Worm (Caenorhabditis elegans) whole organism, L1 larva: ENCODE measurements around the gene srsx-32.

ENCODE experiments used
- C34B4.2 ChIP-seq: sonication (generic microtip); optimal IDR thresholded peaks from 2 replicates; lab custom pipeline; 2017; ENCODE audit warnings: mild to moderate bottlenecking, missing genetic modification characterization, missing compliant biosample characterization
- F16B12.6 ChIP-seq: fragments of 150-350 bp; optimal IDR thresholded peaks from 2 replicates; lab custom pipeline; 2014; ENCODE audit warnings: missing biosample characterization, missing genetic modification characterization
- ama-1 ChIP-seq: fragments of 150-350 bp; optimal IDR thresholded peaks from 2 replicates; lab custom pipeline; 2014
- ceh-82 ChIP-seq, 3 experiments: fragments of 150-350 bp in 1 of 3; sonication (generic microtip) in 2 of 3; optimal IDR thresholded peaks; 2 replicates each; lab custom pipeline; 2014 to 2017; ENCODE audit warnings: missing biosample characterization in 3 of 3, missing genetic modification characterization in 3 of 3
- ceh-90 ChIP-seq: sonication (generic microtip); optimal IDR thresholded peaks from 2 replicates; lab custom pipeline; 2016; ENCODE audit warnings: missing genetic modification characterization, missing compliant biosample characterization
- dpl-1 ChIP-seq, 3 experiments: fragments of 150-350 bp in 2 of 3; sonication (generic microtip) in 1 of 3; optimal IDR thresholded peaks; 2 replicates each; lab custom pipeline; 2014 to 2017; ENCODE audit warnings: missing biosample characterization in 3 of 3, missing genetic modification characterization in 3 of 3, missing genetic modification reagents in 3 of 3
- fkh-10 ChIP-seq: sonication (generic microtip); optimal IDR thresholded peaks from 2 replicates; lab custom pipeline; 2017; ENCODE audit warnings: missing biosample characterization, missing genetic modification reagents, missing genetic modification characterization
- fkh-4 ChIP-seq: sonication (generic microtip); optimal IDR thresholded peaks from 2 replicates; lab custom pipeline; 2016; ENCODE audit warnings: missing compliant biosample characterization, missing genetic modification characterization, borderline replicate concordance
- fos-1 ChIP-seq: fragments of 150-350 bp; optimal IDR thresholded peaks from 2 replicates; lab custom pipeline; 2014; ENCODE audit warnings: missing biosample characterization, missing genetic modification characterization
- grh-1 ChIP-seq: fragments of 200-800 bp; sonication (Bioruptor generic); IDR thresholded peaks from 2 replicates; pipeline ENCODE4 v1.3.6; 2022; ENCODE audit warnings: missing genetic modification reagents, missing genetic modification characterization, missing compliant biosample characterization
- hlh-17 ChIP-seq: fragments of 200-800 bp; sonication (Bioruptor generic); optimal IDR thresholded peaks from 2 replicates; lab custom pipeline; 2018; ENCODE audit warnings: missing genetic modification characterization, mild to moderate bottlenecking, missing compliant biosample characterization, moderate library complexity, borderline replicate concordance
- hlh-4 ChIP-seq: sonication (generic microtip); optimal IDR thresholded peaks from 2 replicates; lab custom pipeline; 2016; ENCODE audit warnings: mild to moderate bottlenecking, missing genetic modification characterization, missing compliant biosample characterization
- isw-1 ChIP-seq: fragments of 200-800 bp; sonication (Bioruptor generic); IDR thresholded peaks from 2 replicates; pipeline ENCODE4 v1.3.6; 2022; ENCODE audit warnings: missing genetic modification characterization, missing compliant biosample characterization
- jun-1 ChIP-seq: fragments of 150-350 bp; optimal IDR thresholded peaks from 2 replicates; lab custom pipeline; 2014; ENCODE audit warnings: missing biosample characterization, missing genetic modification reagents, missing genetic modification characterization
- lin-15B ChIP-seq: fragments of 150-350 bp; sonication (generic microtip); optimal IDR thresholded peaks from 3 replicates; lab custom pipeline; 2014; ENCODE audit warnings: missing biosample characterization, missing genetic modification characterization
- lin-35 ChIP-seq, 2 experiments: fragments of 150-350 bp; optimal IDR thresholded peaks; 2 replicates each; lab custom pipeline; 2014; ENCODE audit warnings: missing biosample characterization in 2 of 2, missing genetic modification characterization in 2 of 2, missing genetic modification reagents in 2 of 2
- lin-39 ChIP-seq: fragments of 150-350 bp; optimal IDR thresholded peaks from 2 replicates; lab custom pipeline; 2014; ENCODE audit warnings: missing biosample characterization, missing genetic modification reagents, missing genetic modification characterization
- lir-3 ChIP-seq: sonication (generic microtip); optimal IDR thresholded peaks from 2 replicates; lab custom pipeline; 2016; ENCODE audit warnings: mild to moderate bottlenecking, missing genetic modification characterization, moderate library complexity, missing compliant biosample characterization; ENCODE audit not compliant: poor library complexity
- mef-2 ChIP-seq: fragments of 150-350 bp; optimal IDR thresholded peaks from 2 replicates; lab custom pipeline; 2014; ENCODE audit warnings: missing biosample characterization, missing genetic modification characterization
- nhr-20 ChIP-seq: sonication (generic microtip); optimal IDR thresholded peaks from 2 replicates; lab custom pipeline; 2016; ENCODE audit warnings: mild to moderate bottlenecking, missing genetic modification characterization, missing compliant biosample characterization
- nhr-47 ChIP-seq: sonication (generic microtip); optimal IDR thresholded peaks from 2 replicates; lab custom pipeline; 2016; ENCODE audit warnings: mild to moderate bottlenecking, missing genetic modification characterization, moderate library complexity, missing compliant biosample characterization
- nhr-84 ChIP-seq: sonication (generic microtip); optimal IDR thresholded peaks from 2 replicates; lab custom pipeline; 2017; ENCODE audit warnings: missing biosample characterization, missing genetic modification characterization
- nhr-90 ChIP-seq: sonication (generic microtip); optimal IDR thresholded peaks from 2 replicates; lab custom pipeline; 2016; ENCODE audit warnings: mild to moderate bottlenecking, missing genetic modification characterization, missing compliant biosample characterization; ENCODE audit not compliant: poor library complexity
- pax-3 ChIP-seq: fragments of 200-800 bp; sonication (Bioruptor generic); optimal IDR thresholded peaks from 2 replicates; lab custom pipeline; 2018; ENCODE audit warnings: mild to moderate bottlenecking, missing genetic modification characterization, moderate library complexity, missing compliant biosample characterization
- rnt-1 ChIP-seq: sonication (generic microtip); optimal IDR thresholded peaks from 2 replicates; lab custom pipeline; 2016; ENCODE audit warnings: mild to moderate bottlenecking, missing genetic modification characterization, moderate library complexity, missing compliant biosample characterization
- skn-1 ChIP-seq: fragments of 150-350 bp; optimal IDR thresholded peaks from 2 replicates; lab custom pipeline; 2014; ENCODE audit warnings: missing biosample characterization, missing genetic modification characterization
- sox-4 ChIP-seq: sonication (generic microtip); optimal IDR thresholded peaks from 2 replicates; lab custom pipeline; 2016; ENCODE audit warnings: missing genetic modification characterization, missing compliant biosample characterization
- sptf-1 ChIP-seq: fragments of 150-350 bp; optimal IDR thresholded peaks from 2 replicates; lab custom pipeline; 2014; ENCODE audit warnings: missing biosample characterization, missing genetic modification characterization
- tlp-1 ChIP-seq: fragments of 150-350 bp; optimal IDR thresholded peaks from 2 replicates; lab custom pipeline; 2014; ENCODE audit warnings: missing biosample characterization, missing genetic modification characterization
- unc-130 ChIP-seq: fragments of 150-350 bp; optimal IDR thresholded peaks from 2 replicates; lab custom pipeline; 2017; ENCODE audit warnings: missing biosample characterization, missing genetic modification characterization, inconsistent platforms
- unc-30 ChIP-seq: sonication (generic microtip); optimal IDR thresholded peaks from 2 replicates; lab custom pipeline; 2017; ENCODE audit warnings: missing biosample characterization, missing genetic modification characterization
- unc-62 ChIP-seq: fragments of 150-350 bp; optimal IDR thresholded peaks from 2 replicates; lab custom pipeline; 2014; ENCODE audit warnings: missing biosample characterization, missing genetic modification reagents, missing genetic modification characterization
- unc-86 ChIP-seq: sonication (generic microtip); optimal IDR thresholded peaks from 2 replicates; lab custom pipeline; 2016; ENCODE audit warnings: missing genetic modification characterization, missing compliant biosample characterization
- vab-15 ChIP-seq: sonication (generic microtip); optimal IDR thresholded peaks from 2 replicates; lab custom pipeline; 2017; ENCODE audit warnings: missing genotype, mild to moderate bottlenecking, missing genetic modification characterization, missing compliant biosample characterization
- zip-4 ChIP-seq: fragments of 200-800 bp; sonication (Bioruptor generic); optimal IDR thresholded peaks from 2 replicates; lab custom pipeline; 2018; ENCODE audit warnings: mild to moderate bottlenecking, missing genetic modification characterization, moderate library complexity, missing compliant biosample characterization
- ztf-11 ChIP-seq, 2 experiments: sonication (generic microtip); optimal IDR thresholded peaks; 2 replicates each; lab custom pipeline; 2016 to 2017; ENCODE audit warnings: missing genetic modification characterization in 2 of 2, missing biosample characterization in 1 of 2, missing compliant biosample characterization in 1 of 2
- ztf-4 ChIP-seq: fragments of 150-350 bp; optimal IDR thresholded peaks from 2 replicates; lab custom pipeline; 2014; ENCODE audit warnings: missing biosample characterization, missing genetic modification characterization

Gene srsx-32

ce11 chrV:7022981-7023380 is 5.8 kb downstream of the srsx-32 start (continued):
- no peak for TF ChIP-seq unc-62 (GFP tag; lab: Kevin White, UChicago)
- TF ChIP-seq, all 84 proteins: peak for 7

ce11 chrV:7027055-7027454 is 9.9 kb downstream of the srsx-32 start, which contains the start of gene F20A1.6:
Gene F20A1.6 (minus strand): TSS chrV:7027155.
- TF ChIP-seq skn-1 (tag; lab: Kevin White, UChicago) (no peak), fkh-4 (tag; lab: Kevin White, UChicago) (no peak), mef-2 (tag; lab: Kevin White, UChicago) (no peak), nhr-90 (tag; lab: Kevin White, UChicago) (no peak), zip-4 (GFP tag; lab: Kevin White, UChicago) (no peak), ztf-4 (tag; lab: Kevin White, UChicago) (no peak), rnt-1 (no peak), ceh-82 (tag; optimal IDR thresholded peaks at IDR 0.05; lab: Kevin White, UChicago) (no peak), hlh-17 (GFP tag; lab: Kevin White, UChicago) (no peak), tlp-1 (tag; lab: Kevin White, UChicago) (no peak), hlh-4 (tag; lab: Kevin White, UChicago) (no peak), grh-1 (no peak), lin-15B (no peak), sox-4 (no peak), ceh-90 (no peak), lin-35 (GFP tag; optimal IDR thresholded peaks at IDR 0.05; lab: Kevin White, UChicago) (no peak), ztf-11 (tag; optimal IDR thresholded peaks at IDR 0.05; lab: Kevin White, UChicago) (no peak), fos-1 (tag; lab: Kevin White, UChicago) (no peak), unc-130 (tag; lab: Kevin White, UChicago) (no peak), unc-86 (tag; lab: Kevin White, UChicago) (no peak)

ce11 chrV:7036475-7036874 is 19.3 kb downstream of the srsx-32 start, which contains the start of gene twk-11:
Gene twk-11 (minus strand): TSS chrV:7036575.
- TF ChIP-seq unc-62 (GFP tag; lab: Kevin White, UChicago) (no peak), hlh-4 (tag; lab: Kevin White, UChicago) (no peak), C34B4.2 (tag; lab: Kevin White, UChicago) (no peak), hlh-17 (GFP tag; lab: Kevin White, UChicago) (no peak)

ce11 chrV:7046005-7046404 is 28.8 kb downstream of the srsx-32 start, which contains the start of gene F20A1.2:
Gene F20A1.2 (plus strand): TSS chrV:7046305.
- TF ChIP-seq zip-4 (GFP tag; lab: Kevin White, UChicago) (no peak), lin-35 (GFP tag; optimal IDR thresholded peaks at IDR 0.05; lab: Kevin White, UChicago) (no peak), ceh-82 (tag; optimal IDR thresholded peaks at IDR 0.05; lab: Kevin White, UChicago) (no peak), isw-1 (GFP tag; lab: Robert Waterston, UW) (no peak), pax-3 (tag; lab: Kevin White, UChicago) (no peak), hlh-4 (tag; lab: Kevin White, UChicago) (no peak), unc-86 (tag; lab: Kevin White, UChicago) (no peak), skn-1 (tag; lab: Kevin White, UChicago) (no peak), jun-1 (tag; lab: Kevin White, UChicago) (no peak), sptf-1 (tag; lab: Kevin White, UChicago) (no peak), nhr-20 (tag; lab: Kevin White, UChicago) (no peak), vab-15 (no peak), tlp-1 (tag; lab: Kevin White, UChicago) (no peak), ama-1 (no peak), dpl-1 (GFP tag; optimal IDR thresholded peaks at IDR 0.05; lab: Kevin White, UChicago) (no peak)

ce11 chrV:7047512-7047911 is 30.4 kb downstream of the srsx-32 start, which contains the start of gene F20A1.8:
Gene F20A1.8 (minus strand): TSS chrV:7047612.
- TF ChIP-seq unc-30 (no peak), nhr-84 (no peak), lir-3 (tag; lab: Kevin White, UChicago) (no peak), fkh-10 (no peak), F16B12.6 (tag; lab: Kevin White, UChicago) (no peak), lin-39 (tag; lab: Kevin White, UChicago) (no peak), C34B4.2 (tag; lab: Kevin White, UChicago) (no peak), sptf-1 (tag; lab: Kevin White, UChicago) (no peak), ceh-90 (no peak), nhr-47 (tag; lab: Kevin White, UChicago) (no peak), jun-1 (tag; lab: Kevin White, UChicago) (no peak), isw-1 (GFP tag; lab: Robert Waterston, UW) (no peak), fos-1 (tag; lab: Kevin White, UChicago) (no peak)
- TF ChIP-seq, all 84 proteins: peak for 0
